Worm (Caenorhabditis elegans) whole organism, midembryonic: ENCODE results near the gene W01D2.6.

Experiments used
- T22C8.4 ChIP-seq: fragments of 200-800 bp; sonication (Bioruptor generic); IDR thresholded peaks from 2 replicates; pipeline ENCODE4 v1.3.6; 2022; ENCODE audit warnings: missing genetic modification characterization, missing compliant biosample characterization
- cog-1 ChIP-seq: sonication (generic microtip); optimal IDR thresholded peaks from 2 replicates; lab custom pipeline; 2016; ENCODE audit warnings: missing genetic modification characterization, missing compliant biosample characterization
- flt-1 ChIP-seq: fragments of 200-800 bp; sonication (Bioruptor generic); IDR thresholded peaks from 2 replicates; pipeline ENCODE4 v1.3.6; 2022; ENCODE audit warnings: missing genetic modification characterization, missing compliant biosample characterization
- klf-2 ChIP-seq: fragments of 200-800 bp; sonication (Bioruptor generic); conservative IDR thresholded peaks from 2 replicates; pipeline ENCODE4 v1.3.6; 2022; ENCODE audit warnings: missing genetic modification reagents, missing genetic modification characterization, missing compliant biosample characterization
- med-1 ChIP-seq: sonication (generic microtip); optimal IDR thresholded peaks from 2 replicates; lab custom pipeline; 2017; ENCODE audit warnings: missing genetic modification characterization, mild to moderate bottlenecking, missing compliant biosample characterization, antibody characterized with exemption, missing genetic modification reagents; ENCODE audit not compliant: insufficient read depth
- ref-1 ChIP-seq: fragments of 200-800 bp; sonication (Bioruptor generic); conservative IDR thresholded peaks from 2 replicates; pipeline ENCODE4 v1.3.6; 2022; ENCODE audit warnings: missing genetic modification reagents, missing genetic modification characterization, missing compliant biosample characterization
- tab-1 ChIP-seq: fragments of 200-800 bp; sonication (Bioruptor generic); IDR thresholded peaks from 2 replicates; pipeline ENCODE4 v1.3.6; 2022; ENCODE audit warnings: missing genetic modification characterization, missing compliant biosample characterization
- ztf-23 ChIP-seq: fragments of 200-800 bp; sonication (Bioruptor generic); IDR thresholded peaks from 2 replicates; pipeline ENCODE4 v1.3.6; 2022; ENCODE audit warnings: missing genetic modification reagents, missing genetic modification characterization, missing compliant biosample characterization
- ztf-29 ChIP-seq: fragments of 200-800 bp; sonication (Bioruptor generic); IDR thresholded peaks from 2 replicates; pipeline ENCODE4 v1.3.6; 2022; ENCODE audit warnings: missing genetic modification reagents, missing genetic modification characterization, missing compliant biosample characterization

W01D2.6 gene

DNA sequence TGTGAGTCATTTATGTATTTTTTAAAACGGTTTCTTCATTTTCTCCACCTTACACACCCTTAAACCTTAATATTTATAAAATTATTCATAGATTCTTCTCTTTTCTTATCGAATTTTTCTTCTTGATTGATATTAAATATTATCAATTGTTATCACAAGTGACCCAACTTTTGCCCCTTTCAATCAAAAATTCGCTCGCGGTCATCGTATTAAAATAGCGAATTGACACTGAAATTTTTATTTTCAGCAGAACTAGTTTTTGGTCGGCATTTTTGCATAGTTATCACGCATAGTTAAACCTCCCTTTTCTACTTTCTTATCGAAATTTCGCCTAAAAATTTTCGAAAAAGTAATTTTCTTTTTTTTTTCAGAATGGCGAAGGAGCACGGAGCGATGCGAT lies 3.9 kb downstream of the W01D2.6 start:
- TF ChIP-seq ztf-29 (GFP tag; lab: Robert Waterston, UW) (no peak), tab-1 (no peak), flt-1 (GFP tag; lab: Robert Waterston, UW) (no peak), ztf-23 (GFP tag; lab: Robert Waterston, UW) (no peak), cog-1 (tag; lab: Kevin White, UChicago) (no peak), T22C8.4 (GFP tag; lab: Robert Waterston, UW) (no peak), klf-2 (GFP tag; lab: Robert Waterston, UW) (no peak), med-1 (GFP tag; lab: Kevin White, UChicago) (no peak), ref-1 (GFP tag; lab: Robert Waterston, UW) (no peak)

DNA sequence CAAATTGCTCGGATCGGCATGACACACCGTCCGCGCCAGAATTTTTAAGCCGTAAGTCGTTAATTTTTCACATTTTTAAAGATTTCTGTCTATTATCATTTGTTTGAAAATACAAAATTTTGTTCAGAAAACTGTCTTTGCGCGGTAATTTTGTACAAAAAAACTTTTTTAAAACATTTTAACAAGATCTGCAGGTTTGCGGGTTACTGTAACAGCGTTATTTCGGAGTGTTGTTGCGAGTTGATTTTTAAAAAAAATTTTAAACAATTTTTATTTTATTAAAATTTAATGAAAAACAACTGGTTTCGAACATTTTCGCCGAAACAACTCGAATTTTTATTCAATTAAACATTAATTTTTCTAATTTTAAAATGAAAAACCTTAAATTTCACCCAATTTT lies 4.3 kb downstream of the W01D2.6 start:
- TF ChIP-seq med-1 (GFP tag; lab: Kevin White, UChicago) (no peak), ref-1 (GFP tag; lab: Robert Waterston, UW) (no peak), tab-1 (no peak), cog-1 (tag; lab: Kevin White, UChicago) (no peak), klf-2 (GFP tag; lab: Robert Waterston, UW) (no peak)

DNA sequence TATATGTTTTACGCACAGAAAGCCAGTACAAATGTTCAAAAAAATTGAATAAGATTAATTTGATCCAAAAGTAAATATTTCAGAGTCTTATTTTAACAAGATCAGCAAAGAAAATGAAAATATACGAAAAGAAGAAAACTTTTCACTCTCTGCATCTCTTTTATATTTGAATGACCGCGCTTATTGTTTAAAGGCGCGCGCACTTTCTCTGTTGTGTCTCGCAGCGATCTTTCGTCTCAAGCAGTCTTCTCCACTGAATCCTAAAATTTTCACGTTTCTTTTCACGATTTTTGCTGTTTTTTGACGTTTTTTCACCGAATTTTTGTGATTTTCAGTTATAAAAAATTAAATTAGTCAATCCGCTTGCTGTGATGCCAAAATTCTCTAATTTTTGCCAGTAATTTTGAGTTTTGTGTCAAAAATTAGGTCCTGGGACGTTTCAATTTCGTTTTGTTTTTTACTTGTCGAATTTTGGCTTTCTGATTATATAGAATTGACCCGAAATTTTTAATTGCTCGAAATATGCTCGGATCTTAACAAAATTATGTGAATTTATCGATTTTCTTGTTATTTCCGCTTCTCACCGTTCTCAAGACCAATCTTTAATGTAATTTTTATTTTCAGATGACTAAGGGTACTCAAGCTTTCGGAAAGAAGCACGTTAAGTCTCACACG lies 6.2 kb downstream of the W01D2.6 start, which contains the start of gene W01D2.1:
Gene W01D2.1, plus strand, starts transcription at position 625 of the 675 bp plus-strand sequence.
- TF ChIP-seq klf-2 (GFP tag; lab: Robert Waterston, UW) (no peak), med-1 (GFP tag; lab: Kevin White, UChicago) (no peak), T22C8.4 (GFP tag; lab: Robert Waterston, UW) (no peak), ztf-23 (GFP tag; lab: Robert Waterston, UW) (no peak), tab-1 (no peak), ztf-29 (GFP tag; lab: Robert Waterston, UW) (no peak), cog-1 (tag; lab: Kevin White, UChicago) (no peak), ref-1 (GFP tag; lab: Robert Waterston, UW) (no peak), flt-1 (GFP tag; lab: Robert Waterston, UW) (no peak)

DNA sequence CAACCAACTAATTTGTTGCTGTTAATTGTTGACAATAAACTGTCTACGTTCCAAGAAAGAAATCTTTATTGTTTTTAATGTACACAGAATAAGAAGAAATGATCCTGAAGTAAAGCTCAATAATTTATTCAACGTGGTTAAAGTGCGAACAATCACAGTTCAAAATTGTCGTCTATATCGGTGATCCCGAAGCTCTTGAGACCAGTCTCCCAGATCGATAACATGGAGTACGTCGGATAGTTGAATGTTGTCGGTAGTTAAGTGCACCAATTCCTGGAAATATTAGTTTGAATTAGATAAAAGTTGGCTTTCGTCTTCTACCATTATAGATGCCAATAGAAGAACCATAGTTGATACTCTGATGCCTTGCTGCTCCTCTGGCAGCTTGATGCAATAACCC lies 7.3 kb downstream of the W01D2.6 start:
- no peak for TF ChIP-seq cog-1 (tag; lab: Kevin White, UChicago)
- no peak for TF ChIP-seq tab-1
- TF ChIP-seq flt-1 (GFP tag; lab: Robert Waterston, UW) = no peak

DNA sequence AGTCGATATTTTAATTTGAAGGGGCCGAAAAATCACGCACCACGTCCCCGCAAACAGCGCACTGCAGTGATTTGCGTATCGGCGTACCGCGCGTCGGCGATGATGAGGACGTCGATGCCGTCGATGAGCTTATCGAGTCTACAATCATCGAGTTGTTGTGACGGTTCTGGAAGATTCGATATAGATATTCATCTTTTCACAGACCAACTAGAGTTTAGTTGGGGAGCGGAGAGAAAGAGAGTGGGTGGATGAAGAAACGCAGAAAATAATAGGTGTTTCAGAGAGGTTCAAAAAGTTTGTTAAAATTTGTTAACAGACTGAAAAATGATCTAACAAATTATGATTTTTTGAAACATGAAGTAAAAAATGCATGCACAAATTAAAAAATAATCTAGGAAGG lies 9.6 kb downstream of the W01D2.6 start, which contains the start of gene nhr-61:
Gene nhr-61, minus strand, starts transcription at position 168 of the 400 bp plus-strand sequence.
- no peak for TF ChIP-seq tab-1
- no peak for TF ChIP-seq klf-2 (GFP tag; lab: Robert Waterston, UW)
- TF ChIP-seq cog-1 (tag; lab: Kevin White, UChicago) = no peak
- no peak for TF ChIP-seq med-1 (GFP tag; lab: Kevin White, UChicago)
- TF ChIP-seq ztf-23 (GFP tag; lab: Robert Waterston, UW) = no peak
- no peak for TF ChIP-seq ref-1 (GFP tag; lab: Robert Waterston, UW)
- TF ChIP-seq ztf-29 (GFP tag; lab: Robert Waterston, UW) = no peak

DNA sequence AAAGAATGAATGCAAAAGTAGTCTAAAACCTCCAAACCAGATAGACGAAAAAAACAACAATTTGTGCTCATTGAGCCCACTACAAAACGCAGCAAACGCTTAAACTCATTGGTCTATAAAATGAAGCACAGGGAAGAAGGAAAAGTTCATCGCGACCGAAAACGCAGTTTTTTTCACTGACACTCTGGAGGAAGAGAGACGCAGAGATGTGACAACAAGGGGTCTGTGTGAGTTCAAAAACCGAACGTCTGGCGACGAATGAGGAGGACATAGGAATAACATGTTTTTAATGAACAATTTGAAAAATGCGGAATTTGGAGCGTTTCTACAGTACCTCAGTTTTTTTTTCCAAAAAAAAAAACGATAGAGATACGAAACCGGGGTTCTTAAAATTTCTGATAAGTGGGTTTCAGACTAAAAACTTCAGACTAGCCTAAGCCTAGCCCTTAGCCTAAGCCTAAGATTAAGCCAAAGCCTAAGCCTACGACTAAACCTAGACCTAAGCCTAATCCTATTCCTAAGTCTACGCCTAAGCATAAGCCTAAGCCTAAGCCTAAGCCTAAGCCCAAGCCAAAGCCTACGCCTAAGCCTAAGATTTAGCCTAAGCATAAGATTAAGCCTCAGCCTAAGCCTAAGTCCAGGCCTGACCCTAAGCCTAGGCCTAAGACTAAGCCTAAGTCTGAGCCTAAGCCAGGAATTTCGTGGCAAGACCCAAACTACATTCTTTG lies 10.6 kb downstream of the W01D2.6 start:
- TF ChIP-seq flt-1 (GFP tag; lab: Robert Waterston, UW) (0 out of 2 replicates have a peak, but pooled peaks have one; percentile 36), T22C8.4 (GFP tag; lab: Robert Waterston, UW) (no peak), cog-1 (tag; lab: Kevin White, UChicago) (no peak), ztf-29 (GFP tag; lab: Robert Waterston, UW) (peak; percentile 28; the same call in 1 of the 2 replicates)

DNA sequence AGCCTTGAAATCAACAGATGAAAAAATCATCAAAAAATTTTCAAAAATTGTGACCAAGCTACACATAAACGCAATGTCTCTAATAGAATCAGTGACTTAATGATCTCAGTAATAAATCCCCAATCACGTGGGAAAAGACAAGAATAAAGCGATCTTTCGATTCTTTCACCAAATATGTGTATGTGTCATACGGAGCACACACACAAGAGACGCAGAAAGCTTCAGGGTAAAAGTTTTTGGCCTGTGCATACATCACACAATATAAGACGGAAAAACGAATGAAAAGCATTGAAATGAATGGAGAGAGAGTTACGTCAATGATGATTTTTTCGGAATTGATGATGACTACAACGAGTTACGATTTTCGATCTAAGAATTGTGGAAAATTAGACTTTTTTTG lies 11.7 kb downstream of the W01D2.6 start:
- TF ChIP-seq ztf-23 (GFP tag; lab: Robert Waterston, UW) = no peak
- TF ChIP-seq flt-1 (GFP tag; lab: Robert Waterston, UW) = no peak
- TF ChIP-seq klf-2 (GFP tag; lab: Robert Waterston, UW) = no peak
- TF ChIP-seq ztf-29 (GFP tag; lab: Robert Waterston, UW) = no peak
- no peak for TF ChIP-seq cog-1 (tag; lab: Kevin White, UChicago)
- TF ChIP-seq T22C8.4 (GFP tag; lab: Robert Waterston, UW) = no peak
- TF ChIP-seq med-1 (GFP tag; lab: Kevin White, UChicago) = no peak

DNA sequence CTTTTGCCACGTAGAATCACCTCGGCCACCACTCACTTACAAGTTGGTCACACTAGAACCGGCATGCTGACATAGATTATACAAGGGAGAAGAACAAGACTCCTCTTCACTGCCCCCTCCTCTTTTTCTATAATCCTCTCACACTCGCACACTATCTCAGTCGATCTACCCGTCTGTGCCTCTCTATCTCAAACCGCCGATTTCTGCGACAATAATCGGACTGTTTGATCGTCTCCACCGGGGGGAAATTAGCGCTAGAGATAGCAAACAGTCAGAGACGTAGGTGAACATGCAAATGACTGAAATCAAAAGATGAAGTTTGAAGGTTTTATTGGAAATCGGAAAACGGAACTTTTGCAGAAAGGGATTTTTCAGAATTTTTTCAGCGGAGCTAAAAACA lies 13.6 kb downstream of the W01D2.6 start:
- TF ChIP-seq cog-1 (tag; lab: Kevin White, UChicago) (peak; percentile 70), tab-1 (no peak), T22C8.4 (GFP tag; lab: Robert Waterston, UW) (no peak), klf-2 (GFP tag; lab: Robert Waterston, UW) (no peak), flt-1 (GFP tag; lab: Robert Waterston, UW) (no peak), ztf-23 (GFP tag; lab: Robert Waterston, UW) (no peak)

DNA sequence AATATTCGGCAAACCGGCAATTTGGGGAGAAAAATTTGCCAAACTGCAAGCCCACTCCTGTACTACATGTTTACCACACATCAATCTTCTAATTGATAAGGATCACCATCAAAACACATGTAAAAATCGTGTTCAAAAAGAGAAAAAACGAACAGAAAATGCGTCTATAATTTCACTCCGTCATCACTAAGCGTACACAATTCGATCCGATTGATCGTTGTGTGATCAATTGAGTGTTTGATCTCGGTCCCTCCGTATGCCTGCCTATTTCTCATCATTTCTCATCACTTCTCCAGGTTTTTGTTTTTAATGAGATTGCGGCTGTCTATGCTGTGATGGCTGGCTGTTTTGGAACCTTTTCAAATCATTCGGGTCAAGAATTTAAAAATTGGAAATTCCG lies 16.6 kb downstream of the W01D2.6 start:
- TF ChIP-seq cog-1 (tag; lab: Kevin White, UChicago) = no peak
- no peak for TF ChIP-seq flt-1 (GFP tag; lab: Robert Waterston, UW)
- TF ChIP-seq T22C8.4 (GFP tag; lab: Robert Waterston, UW) = no peak
- TF ChIP-seq ztf-23 (GFP tag; lab: Robert Waterston, UW) = no peak
- no peak for TF ChIP-seq ztf-29 (GFP tag; lab: Robert Waterston, UW)
- TF ChIP-seq klf-2 (GFP tag; lab: Robert Waterston, UW) = no peak
- TF ChIP-seq tab-1 = no peak
- no peak for TF ChIP-seq ref-1 (GFP tag; lab: Robert Waterston, UW)
